Worm (Caenorhabditis elegans): ENCODE data around the gene dao-2.
A peak's percentile ranks its signal among the peaks of the same experiment; 100 is the strongest.

The dao-2 gene

DNA sequence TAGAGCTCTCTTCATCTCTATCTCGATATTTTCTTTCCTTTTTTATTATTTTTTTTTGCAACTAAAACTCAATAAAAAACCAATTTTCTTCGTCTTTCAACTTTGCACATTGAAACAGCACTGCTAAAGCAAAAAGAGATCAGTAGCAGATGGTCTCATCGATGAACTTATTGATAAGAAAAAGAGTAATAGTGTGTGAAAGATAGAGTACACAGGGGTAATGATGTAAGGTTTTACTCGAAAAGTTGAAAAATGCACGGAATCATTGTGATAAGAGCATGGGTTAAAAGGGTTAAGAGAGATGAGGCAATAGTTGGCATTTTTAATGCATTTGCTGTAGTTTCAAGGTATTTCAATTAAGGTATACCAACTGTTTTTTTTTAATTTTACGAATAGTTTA, 10.7 kb upstream of the dao-2 start:
- TF ChIP-seq sea-1 (GFP tag; conservative IDR thresholded peaks at IDR 0.05) (no peak), B0310.2 (tag; optimal IDR thresholded peaks at IDR 0.05) (no peak), ceh-13 (GFP tag; optimal IDR thresholded peaks at IDR 0.05) (no peak), tra-4 (tag; optimal IDR thresholded peaks at IDR 0.05) (no peak), tbx-37 (GFP tag; conservative IDR thresholded peaks at IDR 0.05) (no peak), tbx-11 (GFP tag; IDR thresholded peaks at IDR 0.05) (no peak), flt-1 (GFP tag; IDR thresholded peaks at IDR 0.05) (no peak), pes-1 (GFP tag; IDR thresholded peaks at IDR 0.05) (no peak), ets-7 (tag; optimal IDR thresholded peaks at IDR 0.05) (no peak), F13C5.2 (tag; optimal IDR thresholded peaks at IDR 0.05) (no peak), ceh-36 (tag; optimal IDR thresholded peaks at IDR 0.05) (no peak), aly-1 (tag; optimal IDR thresholded peaks at IDR 0.05) (no peak)

DNA sequence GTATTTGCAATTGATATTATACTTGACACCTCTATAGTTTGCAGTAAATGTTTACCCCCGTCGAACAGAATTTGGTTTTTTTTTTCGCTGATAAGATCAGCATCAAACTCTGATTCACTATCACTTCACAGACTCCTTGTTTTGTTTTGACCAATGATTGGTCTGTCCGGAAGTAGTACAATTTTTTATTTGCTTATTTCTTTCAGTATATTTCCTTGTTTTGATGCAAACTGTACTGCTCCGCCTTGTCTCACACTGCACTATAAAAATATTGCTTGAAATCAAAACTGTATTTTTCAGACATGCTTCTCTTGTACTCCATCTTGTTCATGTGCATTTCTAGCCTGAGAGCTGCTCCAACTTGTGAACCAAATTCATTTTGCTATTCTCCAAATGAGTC, 5.3 kb upstream of the dao-2 start, which contains the start of gene M03A1.3:
Gene M03A1.3, plus strand, starts transcription at position 301 of the 400 bp plus-strand sequence.
- TF ChIP-seq flt-1 (GFP tag; IDR thresholded peaks at IDR 0.05) (no peak), tbx-37 (GFP tag; conservative IDR thresholded peaks at IDR 0.05) (no peak), hmg-4 (GFP tag; optimal IDR thresholded peaks at IDR 0.05) (no peak), F13C5.2 (tag; optimal IDR thresholded peaks at IDR 0.05) (no peak), pes-1 (GFP tag; IDR thresholded peaks at IDR 0.05) (no peak), hnd-1 (tag; optimal IDR thresholded peaks at IDR 0.05) (no peak), B0310.2 (tag; optimal IDR thresholded peaks at IDR 0.05) (no peak), scrt-1 (GFP tag; IDR thresholded peaks at IDR 0.05) (no peak), aly-1 (tag; optimal IDR thresholded peaks at IDR 0.05) (no peak), tbx-11 (GFP tag; IDR thresholded peaks at IDR 0.05) (no peak), ama-1 (optimal IDR thresholded peaks at IDR 0.05) (no peak), sea-1 (GFP tag; conservative IDR thresholded peaks at IDR 0.05) (no peak)

DNA sequence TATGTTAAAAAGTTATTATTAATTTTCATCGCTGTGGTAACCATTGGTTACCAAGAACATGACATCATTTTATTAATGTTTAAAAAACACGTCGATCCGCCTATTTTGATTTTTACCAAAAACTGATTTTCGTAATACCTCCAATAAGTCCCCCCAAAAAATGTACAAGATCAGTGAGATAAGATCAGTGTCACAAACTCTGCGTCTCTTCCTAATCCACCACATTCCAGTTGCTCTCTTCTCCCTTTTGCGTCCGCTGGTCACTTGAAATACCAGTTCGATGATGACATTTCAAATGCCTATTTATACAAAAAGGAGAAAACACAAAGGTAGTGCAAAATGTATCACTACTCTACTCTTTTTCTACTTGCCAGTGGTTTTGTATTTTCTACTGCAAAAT, 2.7 kb upstream of the dao-2 start, which contains the start of gene M03A1.8:
Gene M03A1.8, plus strand, starts transcription at position 269 of the 400 bp plus-strand sequence.
- TF ChIP-seq sea-1 (GFP tag; conservative IDR thresholded peaks at IDR 0.05) (no peak), aly-1 (tag; optimal IDR thresholded peaks at IDR 0.05) (no peak), B0310.2 (tag; optimal IDR thresholded peaks at IDR 0.05) (no peak), ceh-13 (GFP tag; optimal IDR thresholded peaks at IDR 0.05) (no peak), scrt-1 (GFP tag; IDR thresholded peaks at IDR 0.05) (no peak), F13C5.2 (tag; optimal IDR thresholded peaks at IDR 0.05) (no peak), ceh-36 (tag; optimal IDR thresholded peaks at IDR 0.05) (no peak), hnd-1 (tag; optimal IDR thresholded peaks at IDR 0.05) (no peak), tbx-37 (GFP tag; conservative IDR thresholded peaks at IDR 0.05) (no peak), tra-4 (tag; optimal IDR thresholded peaks at IDR 0.05) (no peak), hmg-4 (GFP tag; optimal IDR thresholded peaks at IDR 0.05) (no peak), flt-1 (GFP tag; IDR thresholded peaks at IDR 0.05) (no peak), ets-7 (tag; optimal IDR thresholded peaks at IDR 0.05) (no peak), tbx-11 (GFP tag; IDR thresholded peaks at IDR 0.05) (no peak), ama-1 (optimal IDR thresholded peaks at IDR 0.05) (no peak), hmbx-1 (tag; optimal IDR thresholded peaks at IDR 0.05) (no peak), pes-1 (GFP tag; IDR thresholded peaks at IDR 0.05) (no peak)

DNA sequence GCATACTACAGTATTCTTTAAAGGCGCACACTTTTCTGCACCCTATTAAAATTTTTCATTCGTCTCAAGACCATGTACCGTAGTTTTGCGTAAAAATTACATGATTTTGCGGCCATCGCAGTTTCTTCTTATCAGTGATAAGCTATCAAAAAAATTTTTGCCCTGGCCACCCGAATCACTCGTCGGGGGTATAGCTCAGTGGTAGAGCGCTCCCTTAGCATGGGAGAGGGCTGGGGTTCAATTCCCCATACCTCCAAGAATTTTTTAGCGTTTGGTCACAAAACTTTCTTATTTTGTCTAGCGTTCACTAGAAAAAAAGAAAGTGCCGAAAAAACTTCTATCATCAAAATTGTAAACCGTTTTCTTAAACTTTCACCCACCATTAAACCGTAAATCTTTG, 2.5 kb downstream of the dao-2 start:
- TF ChIP-seq B0310.2 (tag; optimal IDR thresholded peaks at IDR 0.05) (no peak), ceh-13 (GFP tag; optimal IDR thresholded peaks at IDR 0.05) (no peak), hnd-1 (tag; optimal IDR thresholded peaks at IDR 0.05) (no peak), ceh-36 (tag; optimal IDR thresholded peaks at IDR 0.05) (no peak), scrt-1 (GFP tag; IDR thresholded peaks at IDR 0.05) (no peak)

- TF ChIP-seq scrt-1 (GFP tag; IDR thresholded peaks at IDR 0.05) (no peak), tbx-11 (GFP tag; IDR thresholded peaks at IDR 0.05) (no peak), hmbx-1 (tag; optimal IDR thresholded peaks at IDR 0.05) (no peak), hmg-4 (GFP tag; optimal IDR thresholded peaks at IDR 0.05) (no peak), hnd-1 (tag; optimal IDR thresholded peaks at IDR 0.05) (no peak), F13C5.2 (tag; optimal IDR thresholded peaks at IDR 0.05) (no peak), tbx-37 (GFP tag; conservative IDR thresholded peaks at IDR 0.05) (no peak), pes-1 (GFP tag; IDR thresholded peaks at IDR 0.05) (no peak), ama-1 (optimal IDR thresholded peaks at IDR 0.05) (no peak), flt-1 (GFP tag; IDR thresholded peaks at IDR 0.05) (no peak), B0310.2 (tag; optimal IDR thresholded peaks at IDR 0.05) (no peak), aly-1 (tag; optimal IDR thresholded peaks at IDR 0.05) (no peak), ets-7 (tag; optimal IDR thresholded peaks at IDR 0.05) (no peak), ceh-13 (GFP tag; optimal IDR thresholded peaks at IDR 0.05) (no peak), tra-4 (tag; optimal IDR thresholded peaks at IDR 0.05) (no peak)
Observed at ce11 chrII:4566237-4566636, 3.5 kb downstream of the dao-2 start.

DNA sequence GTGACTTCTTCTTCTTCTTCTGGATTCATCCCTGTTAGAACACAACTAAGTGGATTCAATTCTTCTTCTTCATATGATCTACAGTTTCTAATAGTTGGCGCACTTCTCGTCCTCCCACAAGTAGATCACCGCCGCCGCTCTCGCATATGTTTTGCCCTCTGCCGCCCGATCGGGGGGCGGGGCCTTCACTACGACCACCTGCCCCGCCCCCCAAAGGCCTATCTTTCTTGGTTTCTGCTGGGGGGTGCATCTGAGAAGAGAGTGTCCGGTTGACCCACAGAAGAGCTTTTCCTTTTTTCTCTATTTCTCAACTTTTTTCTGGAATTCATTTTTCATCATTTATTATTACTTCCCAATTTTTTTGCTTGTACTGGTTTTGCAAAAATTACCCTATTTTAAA, 8.4 kb downstream of the dao-2 start:
- TF ChIP-seq tbx-11 (GFP tag; IDR thresholded peaks at IDR 0.05) (no peak), scrt-1 (GFP tag; IDR thresholded peaks at IDR 0.05) (peak; percentile 74), tbx-37 (GFP tag; conservative IDR thresholded peaks at IDR 0.05) (no peak), ets-7 (tag; optimal IDR thresholded peaks at IDR 0.05) (no peak), hnd-1 (tag; optimal IDR thresholded peaks at IDR 0.05) (no peak), flt-1 (GFP tag; IDR thresholded peaks at IDR 0.05) (no peak), ama-1 (optimal IDR thresholded peaks at IDR 0.05) (no peak), hmbx-1 (tag; optimal IDR thresholded peaks at IDR 0.05) (no peak), ceh-13 (GFP tag; optimal IDR thresholded peaks at IDR 0.05) (no peak), hmg-4 (GFP tag; optimal IDR thresholded peaks at IDR 0.05) (peak; percentile 75), pes-1 (GFP tag; IDR thresholded peaks at IDR 0.05) (peak; percentile 29; the same call in 1 of the 2 replicates), sea-1 (GFP tag; conservative IDR thresholded peaks at IDR 0.05) (no peak), ceh-36 (tag; optimal IDR thresholded peaks at IDR 0.05) (no peak), aly-1 (tag; optimal IDR thresholded peaks at IDR 0.05) (no peak), tra-4 (tag; optimal IDR thresholded peaks at IDR 0.05) (no peak), F13C5.2 (tag; optimal IDR thresholded peaks at IDR 0.05) (peak; percentile 32), B0310.2 (tag; optimal IDR thresholded peaks at IDR 0.05) (no peak)

DNA sequence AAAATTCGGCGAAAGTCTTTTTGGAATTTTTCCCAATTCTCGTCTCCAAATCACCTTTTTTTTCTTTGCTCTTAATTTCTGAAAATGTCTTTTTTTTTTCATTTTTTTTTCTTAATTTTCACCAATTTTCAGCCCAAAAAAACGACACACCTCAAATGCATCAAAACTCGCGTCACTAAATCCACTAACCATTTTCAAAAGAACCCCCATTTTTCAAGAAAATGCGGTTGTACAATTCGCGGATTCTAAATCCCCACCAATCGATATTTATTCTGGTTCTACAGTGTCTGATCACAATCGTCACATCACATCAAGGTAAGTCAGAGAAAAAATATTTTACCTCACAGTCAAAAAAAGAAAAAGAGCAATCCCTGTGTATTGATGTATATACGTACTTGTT, 9.1 kb downstream of the dao-2 start, which contains the start of gene vab-1:
Gene vab-1, plus strand, starts transcription at position 133 of the 400 bp plus-strand sequence.
- TF ChIP-seq ceh-36 (tag; optimal IDR thresholded peaks at IDR 0.05) (no peak), ets-7 (tag; optimal IDR thresholded peaks at IDR 0.05) (no peak)
